Worm (Caenorhabditis elegans) whole organism, dauer: ENCODE results near the gene Y59A8B.25.
"Not testable (repeated sequence)": the region's sequence is repeated elsewhere in the genome, so short reads cannot be mapped to it uniquely, and the experiment has no call there.

Experiments used
- unc-62 ChIP-seq: sonication (generic microtip); optimal IDR thresholded peaks from 2 replicates; lab custom pipeline; 2017; ENCODE audit warnings: missing biosample characterization, missing genetic modification reagents, missing genetic modification characterization

The Y59A8B.25 gene

DNA sequence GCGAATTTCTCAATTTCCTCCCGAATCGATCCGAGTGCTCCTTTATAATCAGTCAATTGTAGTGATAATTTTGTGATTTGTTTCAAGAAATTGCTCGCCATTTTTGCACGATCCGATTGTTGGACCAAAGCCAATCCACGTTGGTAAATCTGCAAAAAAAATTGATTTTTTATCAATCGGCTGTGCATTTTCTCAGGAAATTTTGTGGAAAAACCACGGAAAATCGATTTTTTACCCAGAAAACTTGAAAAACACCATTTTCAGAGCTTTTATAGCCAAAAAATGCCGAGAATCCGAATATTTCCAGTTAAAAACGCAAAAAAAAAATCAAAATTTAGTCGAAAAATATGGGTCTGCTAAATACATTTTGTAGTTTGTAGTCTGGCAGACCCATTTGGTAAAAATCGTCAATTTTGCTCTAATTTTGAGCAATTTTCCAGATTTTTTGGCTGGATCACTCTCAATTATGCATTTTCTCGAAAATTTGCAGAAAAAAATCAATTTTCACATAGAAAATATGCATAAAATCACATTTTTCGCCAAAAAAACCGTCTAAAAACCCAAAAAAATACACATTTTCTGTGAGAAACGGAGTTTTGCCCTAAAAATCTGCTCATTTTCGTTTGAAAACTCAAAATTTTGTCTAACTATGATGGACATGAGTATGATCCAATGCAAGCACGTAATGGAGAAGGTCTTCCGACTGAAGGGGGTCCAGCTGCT lies at the start of gene Y59A8B.25, which contains the start of gene ebp-3:
Y59A8B.25 (minus strand) TSS at position 101 of the 723 bp plus-strand sequence.
ebp-3 (plus strand) TSS at position 673 of the 723 bp plus-strand sequence.
- TF ChIP-seq unc-62 (GFP tag; lab: Kevin White, UChicago) = not testable (repeated sequence)

DNA sequence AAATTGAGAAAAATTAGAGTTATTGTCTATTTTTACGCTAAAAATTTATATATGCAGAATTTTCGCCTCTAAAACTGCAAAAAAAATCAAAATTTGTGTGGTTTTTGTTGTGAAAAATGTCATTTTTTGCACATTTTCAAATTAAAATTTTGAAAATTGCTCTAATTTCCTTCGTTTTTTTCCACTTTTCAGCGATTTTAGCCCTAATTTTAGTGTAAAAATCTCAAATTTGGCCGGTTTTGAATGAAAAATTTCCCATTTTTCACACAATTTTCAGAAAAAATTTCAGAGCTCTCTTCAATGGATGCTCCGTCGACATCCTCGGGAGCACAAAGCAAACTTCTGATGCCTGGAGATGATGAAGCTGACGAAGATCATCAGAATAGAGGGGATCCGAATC lies 43.2 kb upstream of the Y59A8B.25 start, which contains the start of gene par-4:
par-4 (plus strand) TSS at position 301 of the 400 bp plus-strand sequence.
- no peak for TF ChIP-seq unc-62 (GFP tag; lab: Kevin White, UChicago)

DNA sequence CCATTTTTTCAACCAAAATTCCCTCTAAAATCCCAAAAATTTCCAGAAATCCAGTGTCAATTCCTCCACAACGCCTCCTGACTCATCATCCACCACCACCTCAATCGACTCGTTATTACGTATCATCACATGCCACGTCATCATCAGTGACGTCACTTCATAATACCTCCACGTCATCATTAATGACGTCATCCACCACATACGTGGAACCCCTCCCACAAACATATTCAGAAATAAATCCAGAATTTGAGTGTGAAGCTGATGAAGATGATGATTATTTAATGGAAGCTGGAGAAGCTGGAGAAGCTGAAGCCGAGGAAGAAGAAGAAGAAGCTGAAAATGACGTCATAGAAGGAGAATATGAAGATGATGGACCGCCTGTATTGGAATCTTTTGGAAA lies 38.7 kb upstream of the Y59A8B.25 start:
- TF ChIP-seq unc-62 (GFP tag; lab: Kevin White, UChicago) = no peak

DNA sequence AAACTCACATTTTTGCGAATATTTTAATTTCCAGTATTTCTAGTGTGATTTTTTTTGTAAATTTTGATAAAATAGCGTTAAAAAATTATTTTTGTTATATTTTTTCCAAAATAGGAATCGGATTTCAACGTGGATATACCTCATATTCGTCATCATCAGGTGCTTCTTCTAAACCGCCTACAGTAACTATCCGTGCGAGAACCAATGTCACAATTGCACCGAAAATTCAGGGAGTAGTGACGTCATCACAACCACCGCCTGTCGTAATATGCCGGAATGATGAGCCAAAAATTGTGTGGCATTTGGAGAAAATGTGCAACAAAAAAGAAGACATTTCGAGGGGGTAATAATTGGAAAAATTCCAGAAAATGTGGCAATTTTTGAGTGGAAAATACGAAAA lies 36.0 kb upstream of the Y59A8B.25 start:
- TF ChIP-seq unc-62 (GFP tag; lab: Kevin White, UChicago) = no peak

DNA sequence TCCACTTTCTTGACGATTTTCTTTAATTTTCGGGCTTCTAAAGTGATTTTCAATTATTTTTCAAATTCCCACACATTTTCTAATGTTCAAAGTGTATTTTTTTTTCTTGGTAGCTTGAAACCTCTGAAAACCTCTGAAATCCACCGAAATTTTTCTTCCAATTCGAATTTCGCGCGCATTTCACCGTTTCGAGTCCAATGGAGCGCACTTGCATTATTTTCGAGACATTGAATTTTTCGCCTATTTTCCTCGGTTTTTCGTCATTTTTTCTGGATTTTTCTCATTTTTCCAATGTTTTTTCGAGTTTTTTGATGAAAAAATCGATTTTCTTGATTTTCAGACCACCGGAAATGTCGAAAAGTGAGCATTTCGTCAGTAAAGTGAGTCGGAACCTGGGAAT lies 31.6 kb upstream of the Y59A8B.25 start, which contains the start of gene slr-2:
slr-2 (plus strand) TSS at position 341 of the 400 bp plus-strand sequence.
- no peak for TF ChIP-seq unc-62 (GFP tag; lab: Kevin White, UChicago)

ce11 chrV:18086174-18086661 lies 31.0 kb upstream of the Y59A8B.25 start, which contains the start of gene Y59A8B.12:
Gene Y59A8B.12 (minus strand): TSS chrV:18086224.
- TF ChIP-seq unc-62 (GFP tag; lab: Kevin White, UChicago) = no peak

- TF ChIP-seq unc-62 (GFP tag; lab: Kevin White, UChicago) = no peak
These were observed 30.1 kb upstream of the Y59A8B.25 start, which contains the start of gene fbxa-106 for ce11 chrV:18085150-18085833. Gene fbxa-106 (minus strand): TSS chrV:18085200.

ce11 chrV:18081857-18082256 lies 26.7 kb upstream of the Y59A8B.25 start, which contains the start of gene nova-1:
Gene nova-1 (minus strand): TSS chrV:18081957.
- TF ChIP-seq unc-62 (GFP tag; lab: Kevin White, UChicago) = no peak

ce11 chrV:18079163-18079562 lies 24.0 kb upstream of the Y59A8B.25 start:
- TF ChIP-seq unc-62 (GFP tag; lab: Kevin White, UChicago) = no peak

- TF ChIP-seq unc-62 (GFP tag; lab: Kevin White, UChicago) = no peak
These were observed 11.1 kb upstream of the Y59A8B.25 start, which contains the start of gene Y59A8B.8 for ce11 chrV:18066257-18066783. Gene Y59A8B.8 (minus strand): TSS chrV:18066307.

DNA sequence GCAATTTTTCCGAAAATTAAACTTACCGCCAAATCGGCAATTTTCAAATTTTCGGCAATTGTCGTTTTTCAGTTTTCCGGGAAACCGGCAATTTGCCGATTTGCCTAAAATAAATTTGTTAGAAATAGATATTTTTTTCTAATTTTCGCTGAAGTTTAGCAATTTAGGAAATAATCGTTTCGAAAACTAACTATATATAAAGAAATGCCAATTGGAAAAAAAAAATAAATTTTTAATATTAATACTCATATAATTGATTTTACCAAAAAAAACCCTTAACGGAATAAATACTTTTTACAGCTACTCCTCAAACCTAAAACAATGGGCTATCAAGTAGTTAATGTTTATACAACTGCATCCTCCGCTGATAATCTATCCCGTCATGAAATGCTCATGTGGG lies 11.9 kb downstream of the Y59A8B.25 start, which contains the start of gene ebp-1:
ebp-1 (plus strand) TSS at position 301 of the 400 bp plus-strand sequence.
- no peak for TF ChIP-seq unc-62 (GFP tag; lab: Kevin White, UChicago)

ce11 chrV:18022179-18022578 lies 33.0 kb downstream of the Y59A8B.25 start, which contains the start of gene prp-6:
Gene prp-6 (plus strand): TSS chrV:18022479.
- no peak for TF ChIP-seq unc-62 (GFP tag; lab: Kevin White, UChicago)

ce11 chrV:18021464-18021863 lies 33.7 kb downstream of the Y59A8B.25 start:
- TF ChIP-seq unc-62 (GFP tag; lab: Kevin White, UChicago) = no peak

ce11 chrV:18017226-18017625 lies 38.0 kb downstream of the Y59A8B.25 start, which contains the start of gene srh-134:
Gene srh-134 (minus strand): TSS chrV:18017326.
- no peak for TF ChIP-seq unc-62 (GFP tag; lab: Kevin White, UChicago)

ce11 chrV:18014116-18014515 lies 41.1 kb downstream of the Y59A8B.25 start, which contains the start of gene srh-133:
Gene srh-133 (minus strand): TSS chrV:18014216.
- TF ChIP-seq unc-62 (GFP tag; lab: Kevin White, UChicago) = no peak
